Worm (Caenorhabditis elegans): Measurements from ENCODE around the gene T01B11.1.

DNA sequence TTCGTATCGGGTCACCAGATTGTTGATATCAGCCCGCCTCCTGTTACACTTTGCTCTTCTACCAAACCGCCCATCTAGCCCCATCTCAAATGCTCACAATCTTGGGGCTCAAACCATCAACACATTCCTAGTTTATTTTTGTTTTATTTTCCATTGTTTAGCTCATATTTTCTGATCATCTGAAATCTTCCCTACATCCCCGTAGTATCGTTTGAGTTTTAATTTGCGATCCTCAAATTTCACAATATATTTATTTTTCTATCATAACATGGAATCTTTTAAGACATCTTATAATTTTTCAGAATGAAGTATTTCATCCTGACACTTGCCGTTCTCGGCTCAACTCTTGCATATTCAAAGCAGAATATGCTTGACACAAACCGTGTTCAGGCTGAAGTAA, 29.9 kb downstream of the T01B11.1 start, which contains the start of gene spp-10:
- TF ChIP-seq flt-1 (GFP tag; IDR thresholded peaks at IDR 0.05), result no peak
- no peak for TF ChIP-seq ama-1 (optimal IDR thresholded peaks at IDR 0.05)
- no peak for TF ChIP-seq tbx-37 (GFP tag; conservative IDR thresholded peaks at IDR 0.05)
- no peak for TF ChIP-seq F13C5.2 (tag; optimal IDR thresholded peaks at IDR 0.05)
- no peak for TF ChIP-seq sea-1 (GFP tag; conservative IDR thresholded peaks at IDR 0.05)
